Fruit fly (Drosophila melanogaster) whole organism, embryonic: ENCODE measurements around the gene scrt.

Source experiments
- Adf1 ChIP-seq: fragments of 200-800 bp; sonication (Bioruptor generic); IDR thresholded peaks from 2 replicates; pipeline ENCODE4 v1.3.6; 2022; ENCODE audit warnings: missing biosample characterization, missing genetic modification characterization
- Awh ChIP-seq: fragments of 200-800 bp; sonication (Bioruptor generic); IDR thresholded peaks from 2 replicates; pipeline ENCODE4, ENCODE4 v1.3.6; 2022; ENCODE audit warnings: missing biosample characterization, missing genetic modification characterization
- BEAF-32 ChIP-seq: fragments of 200-800 bp; sonication (Bioruptor generic); optimal IDR thresholded peaks from 3 replicates; lab custom pipeline; 2017; ENCODE audit warnings: missing biosample characterization, missing genetic modification characterization, mild to moderate bottlenecking, moderate library complexity, missing genetic modification reagents
- CG12659 ChIP-seq: fragments of 200-800 bp; sonication (Bioruptor generic); optimal IDR thresholded peaks from 3 replicates; lab custom pipeline; 2017; ENCODE audit warnings: mild to moderate bottlenecking, missing biosample characterization, missing genetic modification reagents, missing genetic modification characterization
- CG13123 ChIP-seq: fragments of 200-800 bp; sonication (Bioruptor generic); optimal IDR thresholded peaks from 2 replicates; lab custom pipeline; 2016; ENCODE audit warnings: missing biosample characterization, missing genetic modification characterization
- CG13287 ChIP-seq: fragments of 200-800 bp; sonication (Bioruptor generic); IDR thresholded peaks from 2 replicates; pipeline ENCODE4 v1.3.6; 2022; ENCODE audit warnings: missing biosample characterization, missing genetic modification characterization; ENCODE audit not compliant: partially characterized antibody
- CG14710 ChIP-seq: fragments of 200-800 bp; sonication (Bioruptor generic); optimal IDR thresholded peaks from 3 replicates; lab custom pipeline; 2019; ENCODE audit warnings: missing biosample characterization, mild to moderate bottlenecking, missing genetic modification characterization, moderate library complexity
- CG15479 ChIP-seq: fragments of 200-800 bp; sonication (Bioruptor generic); optimal IDR thresholded peaks from 3 replicates; lab custom pipeline; 2019; ENCODE audit warnings: missing biosample characterization, mild to moderate bottlenecking, missing genetic modification characterization, moderate library complexity
- CG30020 ChIP-seq: fragments of 200-800 bp; optimal IDR thresholded peaks from 2 replicates; lab custom pipeline; 2019; ENCODE audit warnings: missing biosample characterization, mild to moderate bottlenecking, missing genetic modification characterization, moderate library complexity
- CG32772 ChIP-seq: fragments of 200-800 bp; sonication (Bioruptor generic); IDR thresholded peaks from 2 replicates; pipeline ENCODE4 v1.3.6; 2022; ENCODE audit warnings: missing biosample characterization, missing genetic modification characterization
- CG33213 ChIP-seq: fragments of 200-800 bp; sonication (Bioruptor generic); optimal IDR thresholded peaks from 3 replicates; lab custom pipeline; 2016; ENCODE audit warnings: missing biosample characterization, missing genetic modification characterization
- CG4328 ChIP-seq: fragments of 200-800 bp; sonication (Bioruptor generic); optimal IDR thresholded peaks from 3 replicates; lab custom pipeline; 2017; ENCODE audit warnings: missing biosample characterization, missing genetic modification reagents, missing genetic modification characterization
- CG5953 ChIP-seq: fragments of 200-800 bp; sonication (Bioruptor generic); IDR thresholded peaks from 2 replicates; pipeline ENCODE4 v1.3.6; 2022; ENCODE audit warnings: missing biosample characterization, missing genetic modification characterization
- CG6254 ChIP-seq: fragments of 200-800 bp; sonication (Bioruptor generic); optimal IDR thresholded peaks from 3 replicates; lab custom pipeline; 2017; ENCODE audit warnings: mild to moderate bottlenecking, missing biosample characterization, missing genetic modification reagents, missing genetic modification characterization
- CG6272 ChIP-seq: fragments of 200-800 bp; sonication (Bioruptor generic); IDR thresholded peaks from 2 replicates; pipeline ENCODE4 v1.3.6; 2022; ENCODE audit warnings: missing biosample characterization, missing genetic modification characterization
- CG7839 ChIP-seq: fragments of 200-800 bp; sonication (Bioruptor generic); optimal IDR thresholded peaks from 3 replicates; lab custom pipeline; 2018; ENCODE audit warnings: missing biosample characterization, mild to moderate bottlenecking, missing genetic modification characterization, moderate library complexity
- CG9932 ChIP-seq: fragments of 200-800 bp; sonication (Bioruptor generic); IDR thresholded peaks from 2 replicates; pipeline ENCODE4 v1.3.6; 2022; ENCODE audit warnings: missing biosample characterization, missing genetic modification characterization
- Dad ChIP-seq: fragments of 200-800 bp; sonication (Bioruptor generic); optimal IDR thresholded peaks from 3 replicates; lab custom pipeline; 2016; ENCODE audit warnings: missing biosample characterization, missing genetic modification characterization
- Ets97D ChIP-seq: fragments of 200-800 bp; sonication (Bioruptor generic); optimal IDR thresholded peaks from 3 replicates; lab custom pipeline; 2016; ENCODE audit warnings: missing biosample characterization, missing genetic modification characterization
- Hey ChIP-seq: fragments of 200-800 bp; sonication (Bioruptor generic); optimal IDR thresholded peaks from 3 replicates; lab custom pipeline; 2018; ENCODE audit warnings: missing biosample characterization, mild to moderate bottlenecking, missing genetic modification characterization
- HmgZ ChIP-seq: fragments of 200-800 bp; sonication (Bioruptor generic); optimal IDR thresholded peaks from 2 replicates; lab custom pipeline; 2018; ENCODE audit warnings: missing biosample characterization, mild to moderate bottlenecking, missing genetic modification characterization
- Hr3 ChIP-seq: fragments of 200-800 bp; sonication (Bioruptor generic); optimal IDR thresholded peaks from 3 replicates; lab custom pipeline; 2016; ENCODE audit warnings: missing biosample characterization, missing genetic modification characterization
- Kr ChIP-seq: fragments of 200-800 bp; sonication (Bioruptor generic); optimal IDR thresholded peaks from 2 replicates; lab custom pipeline; 2017; ENCODE audit warnings: missing biosample characterization, mild to moderate bottlenecking, missing genetic modification characterization
- Mad ChIP-seq: fragments of 200-800 bp; sonication (Bioruptor generic); optimal IDR thresholded peaks from 2 replicates; lab custom pipeline; 2016; ENCODE audit warnings: missing biosample characterization, missing genetic modification characterization
- NC2α ChIP-seq: fragments of 200-800 bp; sonication (Bioruptor generic); optimal IDR thresholded peaks from 2 replicates; lab custom pipeline; 2016; ENCODE audit warnings: missing biosample characterization, missing genetic modification characterization
- Neu2 ChIP-seq: fragments of 200-800 bp; sonication (Bioruptor generic); optimal IDR thresholded peaks from 3 replicates; lab custom pipeline; 2016; ENCODE audit warnings: missing biosample characterization, missing genetic modification characterization, borderline replicate concordance
- Ptx1 ChIP-seq: fragments of 200-800 bp; sonication (Bioruptor generic); IDR thresholded peaks from 2 replicates; pipeline ENCODE4 v1.3.6; 2022; ENCODE audit warnings: missing biosample characterization, missing genetic modification characterization
- Trl ChIP-seq, 3 experiments: fragments of >200 bp in 2 of 3; fragments of 200-800 bp in 1 of 3; sonication (Bioruptor generic) in 1 of 3; optimal IDR thresholded peaks; 2 replicates in 1 of 3; 3 replicates in 2 of 3; lab custom pipeline; 2016 to 2017; ENCODE audit warnings: missing biosample characterization in 1 of 3, missing genetic modification characterization in 1 of 3
- abd-A ChIP-seq: fragments of 200-800 bp; sonication (Bioruptor generic); optimal IDR thresholded peaks from 3 replicates; lab custom pipeline; 2019; ENCODE audit warnings: missing biosample characterization, mild to moderate bottlenecking, missing genetic modification characterization, moderate library complexity
- az2 ChIP-seq: fragments of 200-800 bp; sonication (Bioruptor generic); optimal IDR thresholded peaks from 3 replicates; lab custom pipeline; 2016; ENCODE audit warnings: missing biosample characterization, missing genetic modification characterization
- cad ChIP-seq: fragments of >200 bp; optimal IDR thresholded peaks from 2 replicates; lab custom pipeline; 2017; ENCODE audit warnings: missing biosample characterization, missing genetic modification characterization
- chn ChIP-seq: fragments of 200-800 bp; sonication (Bioruptor generic); optimal IDR thresholded peaks from 2 replicates; lab custom pipeline; 2016; ENCODE audit warnings: missing biosample characterization, missing genetic modification characterization
- ci ChIP-seq: fragments of 200-800 bp; sonication (Bioruptor generic); IDR thresholded peaks from 3 replicates; pipeline ENCODE4 v1.3.6; 2022; ENCODE audit warnings: missing biosample characterization, missing genetic modification characterization
- crol ChIP-seq: fragments of 200-800 bp; sonication (Bioruptor generic); IDR thresholded peaks from 2 replicates; pipeline ENCODE4 v1.3.6; 2022; ENCODE audit warnings: missing biosample characterization, missing genetic modification characterization
- crp ChIP-seq, 2 experiments: fragments of 200-800 bp; sonication (Bioruptor generic); optimal IDR thresholded peaks; 2 replicates in 1 of 2; 3 replicates in 1 of 2; lab custom pipeline; 2017; ENCODE audit warnings: missing biosample characterization in 2 of 2, missing genetic modification characterization in 2 of 2, mild to moderate bottlenecking in 1 of 2, moderate library complexity in 1 of 2
- disco-r ChIP-seq: fragments of 200-800 bp; sonication (Bioruptor generic); optimal IDR thresholded peaks from 2 replicates; lab custom pipeline; 2016; ENCODE audit warnings: missing biosample characterization, missing genetic modification characterization
- dm ChIP-seq: fragments of 200-800 bp; sonication (Bioruptor generic); optimal IDR thresholded peaks from 3 replicates; lab custom pipeline; 2016; ENCODE audit warnings: missing biosample characterization, missing genetic modification characterization
- gcm2 ChIP-seq: fragments of 200-800 bp; sonication (Bioruptor generic); optimal IDR thresholded peaks from 2 replicates; lab custom pipeline; 2016; ENCODE audit warnings: missing biosample characterization, missing genetic modification characterization
- gsb-n ChIP-seq: fragments of 200-800 bp; sonication (Bioruptor generic); optimal IDR thresholded peaks from 3 replicates; lab custom pipeline; 2018; ENCODE audit warnings: missing biosample characterization, mild to moderate bottlenecking, missing genetic modification characterization
- hb ChIP-seq: fragments of 200-800 bp; sonication (Bioruptor generic); IDR thresholded peaks from 3 replicates; pipeline ENCODE4 v1.3.6; 2022; ENCODE audit warnings: missing biosample characterization, missing genetic modification characterization; ENCODE audit not compliant: partially characterized antibody
- hbn ChIP-seq: fragments of 200-800 bp; sonication (Bioruptor generic); IDR thresholded peaks from 2 replicates; pipeline ENCODE4 v1.3.6; 2022; ENCODE audit warnings: missing biosample characterization, missing genetic modification characterization; ENCODE audit not compliant: partially characterized antibody
- jigr1 ChIP-seq: fragments of 200-800 bp; sonication (Bioruptor generic); IDR thresholded peaks from 3 replicates; pipeline ENCODE4 v1.3.6; 2022; ENCODE audit warnings: missing biosample characterization, missing genetic modification characterization
- kay ChIP-seq: fragments of 200-800 bp; sonication (Bioruptor generic); optimal IDR thresholded peaks from 2 replicates; lab custom pipeline; 2016; ENCODE audit warnings: missing biosample characterization, missing genetic modification characterization
- ken ChIP-seq: fragments of 200-800 bp; sonication (Bioruptor generic); IDR thresholded peaks from 3 replicates; pipeline ENCODE4 v1.3.6; 2022; ENCODE audit warnings: missing biosample characterization, missing genetic modification characterization
- luna ChIP-seq: fragments of 200-800 bp; sonication (Bioruptor generic); optimal IDR thresholded peaks from 2 replicates; lab custom pipeline; 2016; ENCODE audit warnings: missing biosample characterization, missing genetic modification characterization
- nerfin-1 ChIP-seq: fragments of 200-800 bp; sonication (Bioruptor generic); optimal IDR thresholded peaks from 3 replicates; lab custom pipeline; 2019; ENCODE audit warnings: missing biosample characterization, mild to moderate bottlenecking, missing genetic modification characterization, moderate library complexity
- scrt ChIP-seq: fragments of 200-800 bp; sonication (Bioruptor generic); optimal IDR thresholded peaks from 2 replicates; lab custom pipeline; 2018; ENCODE audit warnings: missing biosample characterization, mild to moderate bottlenecking, missing genetic modification characterization, moderate library complexity
- seq ChIP-seq: fragments of 200-800 bp; sonication (Bioruptor generic); IDR thresholded peaks from 2 replicates; pipeline ENCODE4 v1.3.6; 2022; ENCODE audit warnings: missing biosample characterization, missing genetic modification characterization
- tna ChIP-seq: fragments of 200-800 bp; sonication (Bioruptor generic); IDR thresholded peaks from 2 replicates; pipeline ENCODE4 v1.3.6; 2022; ENCODE audit warnings: missing biosample characterization, missing genetic modification characterization; ENCODE audit not compliant: partially characterized antibody
- zen ChIP-seq: fragments of 200-800 bp; sonication (Bioruptor generic); optimal IDR thresholded peaks from 3 replicates; lab custom pipeline; 2018; ENCODE audit warnings: missing biosample characterization, mild to moderate bottlenecking, missing genetic modification characterization, moderate library complexity

The scrt gene

dm6 chr3L:3978762-3979516 lies 4.8 kb upstream of the scrt start (continued):
- no peak for TF ChIP-seq Mad (GFP tag; lab: Kevin White, UChicago)
- TF ChIP-seq CG4328 (GFP tag; lab: Kevin White, UChicago): no peak
- TF ChIP-seq HmgZ: no peak
- peak; percentile 36 for TF ChIP-seq Kr
- TF ChIP-seq jigr1: no peak
- TF ChIP-seq kay (GFP tag; lab: Kevin White, UChicago): no peak
- TF ChIP-seq Adf1 (GFP tag; lab: Robert Waterston, UW): no peak
- peak; percentile 68 for TF ChIP-seq scrt (GFP tag; lab: Kevin White, UChicago)
- no peak for TF ChIP-seq chn (GFP tag; lab: Kevin White, UChicago)
- no peak for TF ChIP-seq tna (GFP tag; lab: Robert Waterston, UW)
- no peak for TF ChIP-seq CG13287 (GFP tag; lab: Robert Waterston, UW)
- no peak for TF ChIP-seq luna (GFP tag; lab: Kevin White, UChicago)
- peak; percentile 67 for TF ChIP-seq nerfin-1 (tag; lab: Kevin White, UChicago)
- no peak for TF ChIP-seq crp (GFP tag; optimal IDR thresholded peaks at IDR 0.05; lab: Kevin White, UChicago)
- TF ChIP-seq Ptx1: no peak
- TF ChIP-seq BEAF-32: no peak
- TF ChIP-seq CG30020 (tag; lab: Kevin White, UChicago): no peak
- peak; percentile 57 for TF ChIP-seq cad
- TF ChIP-seq NC2α: no peak
- TF ChIP-seq ken: no peak
- TF ChIP-seq gsb-n (tag; lab: Kevin White, UChicago): peak; percentile 3
- TF ChIP-seq az2 (GFP tag; lab: Kevin White, UChicago): no peak
- no peak for TF ChIP-seq CG9932 (GFP tag; lab: Robert Waterston, UW)
- no peak for TF ChIP-seq hbn (GFP tag; lab: Robert Waterston, UW)
- TF ChIP-seq abd-A (tag; lab: Kevin White, UChicago): peak; percentile 48
- TF ChIP-seq CG6272 (GFP tag; lab: Robert Waterston, UW): no peak
- TF ChIP-seq Ets97D (GFP tag; lab: Kevin White, UChicago): no peak
- no peak for TF ChIP-seq Dad
- TF ChIP-seq zen (tag; lab: Kevin White, UChicago): no peak
- no peak for TF ChIP-seq CG13123 (GFP tag; lab: Kevin White, UChicago)
- TF ChIP-seq Hr3 (GFP tag; lab: Kevin White, UChicago): no peak
- TF ChIP-seq CG14710 (tag; lab: Kevin White, UChicago): no peak
- no peak for TF ChIP-seq Hey
- TF ChIP-seq Trl (optimal IDR thresholded peaks at IDR 0.05; lab: Kevin White, UChicago): no peak
- no peak for TF ChIP-seq Trl (GFP tag; optimal IDR thresholded peaks at IDR 0.05; lab: Kevin White, UChicago)
- no peak for TF ChIP-seq CG7839 (tag; lab: Kevin White, UChicago)
- TF ChIP-seq crol: peak; percentile 66
- TF ChIP-seq Neu2 (GFP tag; lab: Kevin White, UChicago): no peak
- TF ChIP-seq CG12659 (GFP tag; lab: Kevin White, UChicago): no peak
- TF ChIP-seq seq (GFP tag; lab: Robert Waterston, UW): no peak
- TF ChIP-seq CG15479 (GFP tag; lab: Kevin White, UChicago): peak; percentile 41
- TF ChIP-seq CG32772 (GFP tag; lab: Robert Waterston, UW): no peak
- no peak for TF ChIP-seq ci (GFP tag; lab: Robert Waterston, UW)
- TF ChIP-seq hb (GFP tag; lab: Robert Waterston, UW): no peak
- TF ChIP-seq CG5953 (GFP tag; lab: Robert Waterston, UW): no peak
- no peak for TF ChIP-seq dm (GFP tag; lab: Kevin White, UChicago)
- TF ChIP-seq CG33213 (GFP tag; lab: Kevin White, UChicago): no peak
- TF ChIP-seq Awh (GFP tag; lab: Robert Waterston, UW): no peak
- no peak for TF ChIP-seq gcm2 (GFP tag; lab: Kevin White, UChicago)
- TF ChIP-seq disco-r (GFP tag; lab: Kevin White, UChicago): no peak
- TF ChIP-seq CG6254 (GFP tag; lab: Kevin White, UChicago): no peak
